Fruit fly (Drosophila melanogaster): ENCODE data around the gene CG7988.

CG7988 gene

dm6 chr3R:18188702-18189125, 31.6 kb upstream of the CG7988 start, which contains the start of the genes CG12321 and MED17 (continued):
- TF ChIP-seq CG6791 (GFP tag; IDR thresholded peaks at IDR 0.05; ENCODE audit: partially characterized antibody) = no peak
- peak; percentile 87 for TF ChIP-seq CG31441 (GFP tag; IDR thresholded peaks at IDR 0.05)
- peak; percentile 76 for TF ChIP-seq CG6765 (GFP tag; optimal IDR thresholded peaks at IDR 0.05)
- peak; percentile 88 for TF ChIP-seq CG10147 (GFP tag; optimal IDR thresholded peaks at IDR 0.05)
- peak; percentile 60 for TF ChIP-seq ara (GFP tag; IDR thresholded peaks at IDR 0.05)
- TF ChIP-seq Dek (tag; optimal IDR thresholded peaks at IDR 0.05) = peak; percentile 85
- peak; percentile 46 for TF ChIP-seq gsb (GFP tag; IDR thresholded peaks at IDR 0.05)
- peak; percentile 10 for TF ChIP-seq CG1792 (GFP tag; optimal IDR thresholded peaks at IDR 0.05)
- TF ChIP-seq ken (GFP tag; IDR thresholded peaks at IDR 0.05) = peak; percentile 88
- TF ChIP-seq chif (GFP tag; optimal IDR thresholded peaks at IDR 0.05) = peak in 1 of 2 experiments; percentile 49
- TF ChIP-seq phol (tag; optimal IDR thresholded peaks at IDR 0.05) = peak; percentile 94
- peak; percentile 62 for TF ChIP-seq CG1647 (GFP tag; optimal IDR thresholded peaks at IDR 0.05)
- TF ChIP-seq CG17385 (GFP tag; optimal IDR thresholded peaks at IDR 0.05) = peak; percentile 85
- peak; percentile 18 for TF ChIP-seq repo (GFP tag; optimal IDR thresholded peaks at IDR 0.05)
- TF ChIP-seq YL-1 (GFP tag; optimal IDR thresholded peaks at IDR 0.05) = peak; percentile 84
- peak; percentile 42 for TF ChIP-seq jumu (GFP tag; optimal IDR thresholded peaks at IDR 0.05)
- TF ChIP-seq Asciz (GFP tag; optimal IDR thresholded peaks at IDR 0.05) = peak; percentile 78
- no peak for TF ChIP-seq mld (GFP tag; IDR thresholded peaks at IDR 0.05; ENCODE audit: partially characterized antibody)
- peak; percentile 74; the same call in 2 of the 3 replicates for TF ChIP-seq C15 (GFP tag; IDR thresholded peaks at IDR 0.05)
- peak; percentile 49; the same call in 1 of the 2 replicates for TF ChIP-seq dan (GFP tag; IDR thresholded peaks at IDR 0.05)
- peak; percentile 46 for TF ChIP-seq CG8359 (GFP tag; optimal IDR thresholded peaks at IDR 0.05; ENCODE audit: borderline replicate concordance)
- TF ChIP-seq psq (GFP tag; optimal IDR thresholded peaks at IDR 0.05) = peak; percentile 79
- no peak for TF ChIP-seq Neu2 (GFP tag; optimal IDR thresholded peaks at IDR 0.05; ENCODE audit: borderline replicate concordance)
- peak; percentile 69 for TF ChIP-seq CG7928 (GFP tag; optimal IDR thresholded peaks at IDR 0.05)
- no peak for TF ChIP-seq Hr78 (GFP tag; optimal IDR thresholded peaks at IDR 0.05)
- TF ChIP-seq Sry-β (GFP tag; optimal IDR thresholded peaks at IDR 0.05) = peak; percentile 45
- no peak for TF ChIP-seq Trl (optimal IDR thresholded peaks at IDR 0.05)
- peak; percentile 19 for TF ChIP-seq Trl (GFP tag; optimal IDR thresholded peaks at IDR 0.05)
- peak; percentile 81 for TF ChIP-seq sug (tag; optimal IDR thresholded peaks at IDR 0.05)
- TF ChIP-seq CG4854 (GFP tag; optimal IDR thresholded peaks at IDR 0.05) = peak; percentile 62
- TF ChIP-seq Dfd (GFP tag; optimal IDR thresholded peaks at IDR 0.05) = no peak
- peak; percentile 92 for TF ChIP-seq tin (GFP tag; optimal IDR thresholded peaks at IDR 0.05)
- TF ChIP-seq CG1024 (GFP tag; IDR thresholded peaks at IDR 0.05) = no peak
- TF ChIP-seq CG12391 (tag; optimal IDR thresholded peaks at IDR 0.05) = peak; percentile 95
- TF ChIP-seq CG12659 (GFP tag; optimal IDR thresholded peaks at IDR 0.05) = peak; percentile 96
- TF ChIP-seq dysf (GFP tag; IDR thresholded peaks at IDR 0.05) = peak; percentile 87
- TF ChIP-seq Dip3 (GFP tag; optimal IDR thresholded peaks at IDR 0.05) = peak; percentile 77
- peak; percentile 97 for TF ChIP-seq CG9932 (GFP tag; IDR thresholded peaks at IDR 0.05)
- TF ChIP-seq ash1 (GFP tag; optimal IDR thresholded peaks at IDR 0.05) = peak; percentile 16
- TF ChIP-seq Ets65A (GFP tag) = peak; percentile 98
- TF ChIP-seq CG17802 (tag; optimal IDR thresholded peaks at IDR 0.05) = peak; percentile 52
- TF ChIP-seq pum (GFP tag; optimal IDR thresholded peaks at IDR 0.05) = peak; percentile 31
- TF ChIP-seq en (GFP tag; optimal IDR thresholded peaks at IDR 0.05) = no peak
- TF ChIP-seq CHES-1-like (GFP tag; optimal IDR thresholded peaks at IDR 0.05) = peak; percentile 71
- peak; percentile 31; the same call in 1 of the 2 replicates for TF ChIP-seq unc-4 (GFP tag; IDR thresholded peaks at IDR 0.05; ENCODE audit: partially characterized antibody)
- peak; percentile 87 for TF ChIP-seq CG14014 (GFP tag; IDR thresholded peaks at IDR 0.05)
- TF ChIP-seq CG4360 (GFP tag; IDR thresholded peaks at IDR 0.05) = no peak
- peak; percentile 92 for TF ChIP-seq CG11247 (GFP tag; IDR thresholded peaks at IDR 0.05)
- peak; percentile 22 for TF ChIP-seq CG9797 (GFP tag; optimal IDR thresholded peaks at IDR 0.05)
- peak; percentile 57 for TF ChIP-seq Spps (tag; optimal IDR thresholded peaks at IDR 0.05)
- peak; percentile 96 for TF ChIP-seq CG17361 (GFP tag; IDR thresholded peaks at IDR 0.05)

Measured in whole organism, embryonic.